Fruit fly (Drosophila melanogaster): ENCODE data around the gene Acbp4.
A peak's percentile ranks its signal among the peaks of the same experiment; 100 is the strongest.

DNA sequence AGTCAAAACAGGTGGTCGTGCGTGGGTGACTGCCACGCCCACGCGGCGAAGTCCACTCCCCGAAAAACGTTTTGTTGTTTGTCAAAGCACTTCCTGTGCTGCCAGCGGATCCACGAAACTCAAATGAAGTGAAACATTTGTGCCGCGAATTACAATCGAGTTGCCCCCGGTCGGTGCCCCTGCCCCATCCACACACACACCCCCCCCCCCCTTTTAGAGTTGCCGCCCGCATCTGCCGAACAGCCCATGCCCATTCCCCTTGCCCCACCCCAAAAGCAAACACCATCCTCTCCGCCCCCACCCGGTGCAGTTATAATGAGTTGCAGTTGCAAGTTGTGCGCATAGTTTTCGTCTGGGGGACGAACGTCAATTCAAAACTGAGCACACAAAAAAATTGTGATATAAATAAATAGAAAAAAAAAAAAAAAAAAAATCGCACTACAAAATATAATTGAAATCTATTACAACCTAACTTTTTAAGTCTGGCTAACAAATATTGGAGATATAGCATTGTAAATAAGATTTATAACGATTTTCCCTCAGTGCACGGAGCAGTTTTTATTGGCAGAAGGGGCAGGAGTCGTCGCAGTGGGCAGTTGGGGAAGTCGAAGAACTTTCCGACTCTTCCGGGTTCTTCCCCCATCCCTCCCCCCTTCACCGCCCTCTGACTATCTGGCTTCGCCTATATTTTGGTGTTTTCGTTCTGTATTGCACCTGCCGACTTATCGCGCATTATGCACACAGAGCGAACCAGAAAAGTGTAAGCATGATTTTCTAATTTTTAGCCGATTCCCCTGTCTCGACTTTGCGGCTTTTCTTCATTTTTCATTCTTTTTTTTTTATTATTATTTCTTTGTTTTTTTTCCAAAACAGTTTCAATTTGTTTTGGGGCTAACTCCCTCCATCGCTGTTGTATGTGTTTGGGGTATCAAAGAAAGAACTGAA is 23.7 kb upstream of the Acbp4 start:
- no peak for TF ChIP-seq CG34367 (tag; optimal IDR thresholded peaks at IDR 0.05)
- peak; percentile 70 for TF ChIP-seq CG12605 (GFP tag; IDR thresholded peaks at IDR 0.05)
- TF ChIP-seq CG8301 (tag; optimal IDR thresholded peaks at IDR 0.05) = peak; percentile 63
